Worm (Caenorhabditis elegans) whole organism, L4 larva: ENCODE results near the gene ubh-1.

Source experiments
- F26F4.8 ChIP-seq: fragments of 200-800 bp; sonication (Bioruptor generic); conservative IDR thresholded peaks from 2 replicates; pipeline ENCODE4 v1.3.6; 2022; ENCODE audit warnings: missing genetic modification characterization, missing compliant biosample characterization
- F37D6.2 ChIP-seq: sonication (generic microtip); optimal IDR thresholded peaks from 2 replicates; lab custom pipeline; 2016; ENCODE audit warnings: mild to moderate bottlenecking, missing genetic modification characterization, missing compliant biosample characterization
- F49E8.2 ChIP-seq: sonication (generic microtip); optimal IDR thresholded peaks from 2 replicates; lab custom pipeline; 2016; ENCODE audit warnings: missing compliant biosample characterization, mild to moderate bottlenecking, missing genetic modification characterization, borderline replicate concordance
- T26A8.4 ChIP-seq: fragments of 200-800 bp; sonication (Bioruptor generic); IDR thresholded peaks from 2 replicates; pipeline ENCODE4 v1.3.6; 2022; ENCODE audit warnings: missing genetic modification characterization, missing compliant biosample characterization
- Y105C5A.15 ChIP-seq: fragments of 200-800 bp; sonication (Bioruptor generic); IDR thresholded peaks from 2 replicates; pipeline ENCODE4 v1.3.6; 2022; ENCODE audit warnings: missing genetic modification characterization, missing compliant biosample characterization
- Y48G9A.11 ChIP-seq: fragments of 200-800 bp; sonication (Bioruptor generic); IDR thresholded peaks from 2 replicates; pipeline ENCODE4 v1.3.6; 2022; ENCODE audit warnings: missing genetic modification reagents, missing genetic modification characterization, missing compliant biosample characterization
- Y5F2A.4 ChIP-seq: fragments of 200-800 bp; sonication (Bioruptor generic); optimal IDR thresholded peaks from 2 replicates; lab custom pipeline; 2018; ENCODE audit warnings: mild to moderate bottlenecking, missing genetic modification characterization, missing compliant biosample characterization
- ZK337.2 ChIP-seq: fragments of 200-800 bp; sonication (Bioruptor generic); IDR thresholded peaks from 2 replicates; pipeline ENCODE4 v1.3.6; 2022; ENCODE audit warnings: missing genetic modification reagents, missing genetic modification characterization, missing compliant biosample characterization
- ZK546.5 ChIP-seq, 2 experiments: sonication (generic microtip); optimal IDR thresholded peaks; 2 replicates each; lab custom pipeline; 2017; ENCODE audit warnings: missing biosample characterization in 2 of 2, missing genetic modification characterization in 2 of 2
- attf-4 ChIP-seq: sonication (generic microtip); optimal IDR thresholded peaks from 3 replicates; lab custom pipeline; 2017; ENCODE audit warnings: missing biosample characterization, missing genetic modification characterization
- ceh-32 ChIP-seq: sonication (generic microtip); optimal IDR thresholded peaks from 2 replicates; lab custom pipeline; 2016; ENCODE audit warnings: mild to moderate bottlenecking, missing genetic modification characterization, missing compliant biosample characterization; ENCODE audit not compliant: poor library complexity
- ceh-82 ChIP-seq: sonication (generic microtip); optimal IDR thresholded peaks from 2 replicates; lab custom pipeline; 2017; ENCODE audit warnings: missing biosample characterization, missing genetic modification characterization
- ces-1 ChIP-seq: fragments of 150-350 bp; sonication (generic microtip); optimal IDR thresholded peaks from 4 replicates; lab custom pipeline; 2014; ENCODE audit warnings: missing biosample characterization, missing genetic modification reagents, missing genetic modification characterization
- daf-12 ChIP-seq: fragments of 150-350 bp; optimal IDR thresholded peaks from 2 replicates; lab custom pipeline; 2014; ENCODE audit warnings: missing biosample characterization, missing genetic modification reagents, missing genetic modification characterization
- daf-19 ChIP-seq: fragments of 200-800 bp; sonication (Bioruptor generic); conservative IDR thresholded peaks from 2 replicates; pipeline ENCODE4 v1.3.6; 2022; ENCODE audit warnings: missing genetic modification characterization, missing compliant biosample characterization
- egl-27 ChIP-seq: sonication (generic microtip); optimal IDR thresholded peaks from 3 replicates; lab custom pipeline; 2017; ENCODE audit warnings: missing biosample characterization, missing genetic modification reagents, missing genetic modification characterization
- fkh-10 ChIP-seq: fragments of 150-350 bp; optimal IDR thresholded peaks from 2 replicates; lab custom pipeline; 2014; ENCODE audit warnings: missing biosample characterization, missing genetic modification reagents, missing genetic modification characterization
- fos-1 ChIP-seq: fragments of 150-350 bp; optimal IDR thresholded peaks from 2 replicates; lab custom pipeline; 2014; ENCODE audit warnings: missing biosample characterization, missing genetic modification characterization
- gei-8 ChIP-seq: fragments of 200-800 bp; sonication (Bioruptor generic); optimal IDR thresholded peaks from 2 replicates; lab custom pipeline; 2018; ENCODE audit warnings: mild to moderate bottlenecking, missing genetic modification characterization, missing compliant biosample characterization
- hlh-11 ChIP-seq: fragments of 200-800 bp; sonication (Bioruptor generic); optimal IDR thresholded peaks from 2 replicates; lab custom pipeline; 2018; ENCODE audit warnings: mild to moderate bottlenecking, missing genetic modification characterization, missing compliant biosample characterization
- jun-1 ChIP-seq: fragments of 150-350 bp; optimal IDR thresholded peaks from 2 replicates; lab custom pipeline; 2014; ENCODE audit warnings: missing biosample characterization, missing genetic modification reagents, missing genetic modification characterization
- lin-29 ChIP-seq: fragments of 200-800 bp; sonication (Bioruptor generic); IDR thresholded peaks from 2 replicates; pipeline ENCODE4 v1.3.6; 2022; ENCODE audit warnings: missing genetic modification reagents, missing genetic modification characterization, missing compliant biosample characterization
- lir-3 ChIP-seq: sonication (generic microtip); optimal IDR thresholded peaks from 2 replicates; lab custom pipeline; 2016; ENCODE audit warnings: mild to moderate bottlenecking, missing genetic modification characterization, missing compliant biosample characterization
- lsy-2 ChIP-seq, 2 experiments: fragments of 150-350 bp in 1 of 2; sonication (generic microtip) in 1 of 2; optimal IDR thresholded peaks; 2 replicates each; lab custom pipeline; 2014 to 2017; ENCODE audit warnings: missing biosample characterization in 2 of 2, missing genetic modification characterization in 2 of 2
- madf-5 ChIP-seq, 2 experiments: fragments of 200-800 bp; sonication (Bioruptor generic); IDR thresholded peaks; 2 replicates each; pipeline ENCODE4 v1.3.6; 2022; ENCODE audit warnings: missing compliant biosample characterization in 2 of 2, missing genetic modification characterization in 2 of 2
- madf-9 ChIP-seq: fragments of 200-800 bp; sonication (Bioruptor generic); conservative IDR thresholded peaks from 2 replicates; pipeline ENCODE4 v1.3.6; 2022; ENCODE audit warnings: missing genetic modification reagents, missing genetic modification characterization, missing compliant biosample characterization
- mep-1 ChIP-seq: fragments of 150-350 bp; sonication (generic microtip); optimal IDR thresholded peaks from 3 replicates; lab custom pipeline; 2014; ENCODE audit warnings: missing biosample characterization, missing genetic modification characterization
- mes-2 ChIP-seq: sonication (generic microtip); optimal IDR thresholded peaks from 2 replicates; lab custom pipeline; 2016; ENCODE audit warnings: missing genotype, mild to moderate bottlenecking, missing genetic modification characterization, missing compliant biosample characterization; ENCODE audit not compliant: poor library complexity, severe bottlenecking
- mxl-2 ChIP-seq: fragments of 200-800 bp; sonication (Bioruptor generic); conservative IDR thresholded peaks from 2 replicates; pipeline ENCODE4 v1.3.6; 2022; ENCODE audit warnings: missing genetic modification reagents, missing genetic modification characterization, missing compliant biosample characterization
- nhr-102 ChIP-seq: sonication (generic microtip); optimal IDR thresholded peaks from 2 replicates; lab custom pipeline; 2016; ENCODE audit warnings: mild to moderate bottlenecking, missing genetic modification characterization, moderate library complexity, missing compliant biosample characterization
- nhr-237 ChIP-seq: sonication (generic microtip); optimal IDR thresholded peaks from 2 replicates; lab custom pipeline; 2017; ENCODE audit warnings: missing biosample characterization, missing genetic modification characterization
- nhr-25 ChIP-seq: sonication (generic microtip); optimal IDR thresholded peaks from 2 replicates; lab custom pipeline; 2017; ENCODE audit warnings: missing genetic modification characterization, mild to moderate bottlenecking, missing compliant biosample characterization, antibody characterized with exemption, moderate library complexity, borderline replicate concordance; ENCODE audit not compliant: insufficient read depth
- nhr-42 ChIP-seq: fragments of 200-800 bp; sonication (Bioruptor generic); IDR thresholded peaks from 2 replicates; pipeline ENCODE4 v1.3.6; 2022; ENCODE audit warnings: missing genetic modification characterization, missing compliant biosample characterization
- nhr-48 ChIP-seq: sonication (generic microtip); optimal IDR thresholded peaks from 2 replicates; lab custom pipeline; 2016; ENCODE audit warnings: mild to moderate bottlenecking, missing genetic modification characterization, missing compliant biosample characterization
- nhr-6 ChIP-seq: fragments of 150-350 bp; optimal IDR thresholded peaks from 2 replicates; lab custom pipeline; 2014; ENCODE audit warnings: missing biosample characterization, missing genetic modification characterization
- pha-4 ChIP-seq, 2 experiments: fragments of 150-350 bp in 1 of 2; fragments of 200-800 bp in 1 of 2; sonication (Bioruptor generic) in 1 of 2; IDR thresholded peaks in 1 of 2; optimal IDR thresholded peaks in 1 of 2; 2 replicates each; pipeline versions ENCODE4 v1.3.6 to Lab custom; 2014 to 2022; ENCODE audit warnings: missing genetic modification characterization in 2 of 2, missing genetic modification reagents in 2 of 2, missing biosample characterization in 1 of 2, missing compliant biosample characterization in 1 of 2
- php-3 ChIP-seq: fragments of 200-800 bp; sonication (Bioruptor generic); IDR thresholded peaks from 2 replicates; pipeline ENCODE4 v1.3.6; 2022; ENCODE audit warnings: missing genetic modification reagents, missing genetic modification characterization, missing compliant biosample characterization
- saeg-2 ChIP-seq: fragments of 200-800 bp; sonication (Bioruptor generic); IDR thresholded peaks from 2 replicates; pipeline ENCODE4 v1.3.6; 2022; ENCODE audit warnings: missing genetic modification reagents, missing genetic modification characterization, missing compliant biosample characterization
- sdz-12 ChIP-seq: fragments of 200-800 bp; sonication (Bioruptor generic); optimal IDR thresholded peaks from 2 replicates; lab custom pipeline; 2018; ENCODE audit warnings: mild to moderate bottlenecking, missing genetic modification characterization, missing compliant biosample characterization
- spr-1 ChIP-seq: sonication (generic microtip); optimal IDR thresholded peaks from 2 replicates; lab custom pipeline; 2016; ENCODE audit warnings: mild to moderate bottlenecking, missing genetic modification characterization, missing compliant biosample characterization
- spr-3 ChIP-seq: fragments of 200-800 bp; sonication (Bioruptor generic); optimal IDR thresholded peaks from 2 replicates; lab custom pipeline; 2018; ENCODE audit warnings: mild to moderate bottlenecking, missing genetic modification characterization, missing compliant biosample characterization
- tra-1 ChIP-seq: fragments of 200-800 bp; sonication (Bioruptor generic); IDR thresholded peaks from 2 replicates; pipeline ENCODE4 v1.3.6; 2022; ENCODE audit warnings: missing genetic modification reagents, missing genetic modification characterization, missing compliant biosample characterization
- unc-130 ChIP-seq: sonication (generic microtip); optimal IDR thresholded peaks from 2 replicates; lab custom pipeline; 2016; ENCODE audit warnings: missing genetic modification reagents, missing genetic modification characterization, missing compliant biosample characterization
- unc-62 ChIP-seq, 3 experiments: fragments of 150-350 bp in 1 of 3; sonication (generic microtip); optimal IDR thresholded peaks in 2 of 3; peaks in 1 of 3; 1 replicate in 1 of 3; 2 replicates in 2 of 3; lab custom pipeline; 2014 to 2017; ENCODE audit warnings: missing biosample characterization in 3 of 3, missing genetic modification characterization in 3 of 3, missing genetic modification reagents in 3 of 3, missing genotype in 1 of 3
- zag-1 ChIP-seq: fragments of 150-350 bp; optimal IDR thresholded peaks from 2 replicates; lab custom pipeline; 2014; ENCODE audit warnings: missing biosample characterization, missing genetic modification characterization
- zfp-2 ChIP-seq: sonication (generic microtip); optimal IDR thresholded peaks from 2 replicates; lab custom pipeline; 2016; ENCODE audit warnings: mild to moderate bottlenecking, missing genetic modification characterization, missing compliant biosample characterization
- zip-11 ChIP-seq: fragments of 200-800 bp; sonication (Bioruptor generic); IDR thresholded peaks from 2 replicates; pipeline ENCODE4 v1.3.6; 2022; ENCODE audit warnings: missing genetic modification characterization, missing compliant biosample characterization

The ubh-1 gene

ce11 chrV:6511121-6511520 lies at the start of gene ubh-1:
TSS of gene ubh-1 (minus strand) at chrV:6511409.
- TF ChIP-seq tra-1 (GFP tag; lab: Robert Waterston, UW) (no peak), T26A8.4 (peak; percentile 46), unc-62 (GFP tag; optimal IDR thresholded peaks at IDR 0.05 in 1 of 2; lab: Kevin White, UChicago) (peak in 1 of 2 experiments; percentile 96), unc-62 (tag; optimal IDR thresholded peaks at IDR 0.05; lab: Kevin White, UChicago) (no peak), mes-2 (peak; percentile 25)

DNA sequence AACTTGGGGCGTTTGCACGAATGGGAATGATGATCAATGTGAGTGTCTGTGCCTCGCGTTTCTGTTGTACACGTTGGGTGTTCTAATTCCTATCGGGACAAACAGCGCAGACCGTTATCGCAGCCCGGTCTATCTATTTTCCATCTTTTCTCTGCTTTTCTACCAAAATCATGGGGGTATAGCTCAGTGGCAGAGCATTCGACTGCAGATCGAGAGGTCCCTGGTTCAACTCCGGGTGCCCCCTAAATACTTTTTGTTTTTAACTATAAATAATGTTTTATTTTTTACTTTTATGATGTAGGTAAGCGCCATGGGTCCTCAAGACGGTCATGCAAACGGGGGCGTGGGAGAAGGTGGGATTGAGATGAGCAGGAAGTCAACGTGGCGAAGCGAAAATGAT lies 48.4 kb upstream of the ubh-1 start:
- TF ChIP-seq pha-4 (GFP tag; IDR thresholded peaks at IDR 0.05; lab: Robert Waterston, UW) (peak; percentile 83; the same call in 1 of the 2 replicates), pha-4 (tag; optimal IDR thresholded peaks at IDR 0.05; lab: Kevin White, UChicago) (no peak), nhr-6 (tag; lab: Kevin White, UChicago) (no peak), ces-1 (no peak), mep-1 (tag; lab: Kevin White, UChicago) (no peak), ceh-32 (no peak), lin-29 (GFP tag; lab: Robert Waterston, UW) (no peak), sdz-12 (GFP tag; lab: Kevin White, UChicago) (no peak), php-3 (GFP tag; lab: Robert Waterston, UW) (peak; percentile 74), nhr-237 (tag; lab: Kevin White, UChicago) (no peak), attf-4 (tag; lab: Kevin White, UChicago) (no peak), zfp-2 (tag; lab: Kevin White, UChicago) (peak; percentile 30), saeg-2 (GFP tag; lab: Robert Waterston, UW) (peak; percentile 10; the same call in 1 of the 2 replicates), madf-5 (GFP tag; IDR thresholded peaks at IDR 0.05; lab: Robert Waterston, UW) (0 out of 4 replicates have a peak, but pooled peaks of 1 of the 2 experiments have one; percentile 52), spr-3 (GFP tag; lab: Kevin White, UChicago) (peak; percentile 67), daf-19 (GFP tag; lab: Robert Waterston, UW) (no peak), Y105C5A.15 (0 out of 2 replicates have a peak, but pooled peaks have one; percentile 68), fkh-10 (GFP tag; lab: Kevin White, UChicago) (no peak), spr-1 (peak; percentile 53), nhr-25 (tag; lab: Kevin White, UChicago) (no peak), egl-27 (tag; lab: Kevin White, UChicago) (no peak), daf-12 (tag; lab: Kevin White, UChicago) (no peak), nhr-102 (no peak), ZK337.2 (GFP tag; lab: Robert Waterston, UW) (no peak; the same call in 1 of the 2 replicates), fos-1 (tag; lab: Kevin White, UChicago) (no peak), gei-8 (peak; percentile 64), zip-11 (no peak), jun-1 (tag; lab: Kevin White, UChicago) (no peak), madf-9 (GFP tag; lab: Robert Waterston, UW) (peak; percentile 69), mxl-2 (0 out of 2 replicates have a peak, but pooled peaks have one; percentile 42), lsy-2 (tag; optimal IDR thresholded peaks at IDR 0.05; lab: Kevin White, UChicago) (no peak), F37D6.2 (tag; lab: Kevin White, UChicago) (no peak), nhr-48 (tag; lab: Kevin White, UChicago) (peak; percentile 29), F26F4.8 (GFP tag; lab: Robert Waterston, UW) (peak; percentile 93), unc-62 (GFP tag; optimal IDR thresholded peaks at IDR 0.05 in 1 of 2; lab: Kevin White, UChicago) (peak in 1 of 2 experiments; percentile 11), unc-62 (tag; optimal IDR thresholded peaks at IDR 0.05; lab: Kevin White, UChicago) (no peak), ceh-82 (no peak), Y5F2A.4 (GFP tag; lab: Kevin White, UChicago) (peak; percentile 53), F49E8.2 (tag; lab: Kevin White, UChicago) (no peak), unc-130 (GFP tag; lab: Kevin White, UChicago) (peak; percentile 3), mes-2 (no peak), hlh-11 (tag; lab: Kevin White, UChicago) (no peak), lir-3 (tag; lab: Kevin White, UChicago) (peak; percentile 39), ZK546.5 (tag; optimal IDR thresholded peaks at IDR 0.05; lab: Kevin White, UChicago) (no peak), nhr-42 (GFP tag; lab: Robert Waterston, UW) (no peak), Y48G9A.11 (no peak), zag-1 (no peak)
